Worm (Caenorhabditis elegans): ENCODE data around the gene srx-54.

ce11 chrV:16992383-16992782 lies 17.4 kb downstream of the srx-54 start:
- TF ChIP-seq nhr-237 (tag; optimal IDR thresholded peaks at IDR 0.05) (no peak), ama-1 (optimal IDR thresholded peaks at IDR 0.05) (no peak), nhr-28 (tag; optimal IDR thresholded peaks at IDR 0.05) (no peak), ZK546.5 (tag; optimal IDR thresholded peaks at IDR 0.05) (no peak), fkh-10 (GFP tag; optimal IDR thresholded peaks at IDR 0.05) (no peak), mdl-1 (tag; optimal IDR thresholded peaks at IDR 0.05) (no peak), pqm-1 (tag; optimal IDR thresholded peaks at IDR 0.05) (no peak), nhr-12 (tag; optimal IDR thresholded peaks at IDR 0.05) (no peak)

All from whole organism, L3 larva.